Worm (Caenorhabditis elegans) whole organism, mixed stage, embryonic: Measurements from ENCODE around the gene T03F6.3.

Experiments used
- M03D4.4 ChIP-seq: sonication (generic microtip); optimal IDR thresholded peaks from 2 replicates; lab custom pipeline; 2017; ENCODE audit warnings: mild to moderate bottlenecking, missing genetic modification characterization, missing compliant biosample characterization
- elt-3 ChIP-seq: fragments of 150-350 bp; optimal IDR thresholded peaks from 2 replicates; lab custom pipeline; 2014; ENCODE audit warnings: missing biosample characterization, missing genetic modification characterization

ce11 chrIII:13340504-13341274 is 48.5 kb upstream of the T03F6.3 start:
- no peak for TF ChIP-seq M03D4.4 (tag; lab: Kevin White, UChicago)
- no peak for TF ChIP-seq elt-3
